Fruit fly (Drosophila melanogaster): Measurements from ENCODE around the gene PIG-P.
A peak's percentile ranks its signal among the peaks of the same experiment; 100 is the strongest.

The PIG-P gene

dm6 chr3R:26007964-26008868 is 49.8 kb downstream of the PIG-P start (continued):
- TF ChIP-seq CG11398 (GFP tag; optimal IDR thresholded peaks at IDR 0.05) (no peak), shn (GFP tag; optimal IDR thresholded peaks at IDR 0.05) (no peak), al (GFP tag; IDR thresholded peaks at IDR 0.05) (no peak), CG4617 (GFP tag; optimal IDR thresholded peaks at IDR 0.05; ENCODE audit: borderline replicate concordance) (no peak), HmgD (GFP tag; optimal IDR thresholded peaks at IDR 0.05) (no peak), Oli (tag; optimal IDR thresholded peaks at IDR 0.05) (no peak), CG13287 (GFP tag; IDR thresholded peaks at IDR 0.05; ENCODE audit: partially characterized antibody) (0 out of 2 replicates have a peak, but pooled peaks have one; percentile 5), TFAM (GFP tag; optimal IDR thresholded peaks at IDR 0.05) (no peak), HHEX (GFP tag; optimal IDR thresholded peaks at IDR 0.05) (no peak), fd3F (GFP tag; optimal IDR thresholded peaks at IDR 0.05) (no peak), CG17328 (GFP tag; IDR thresholded peaks at IDR 0.05) (no peak), Hr39 (optimal IDR thresholded peaks at IDR 0.05) (no peak), mam (GFP tag; optimal IDR thresholded peaks at IDR 0.05) (no peak), CG10209 (GFP tag; optimal IDR thresholded peaks at IDR 0.05) (no peak), hbn (GFP tag; IDR thresholded peaks at IDR 0.05; ENCODE audit: partially characterized antibody) (no peak), unc-4 (GFP tag; IDR thresholded peaks at IDR 0.05; ENCODE audit: partially characterized antibody) (no peak), CG17361 (GFP tag; IDR thresholded peaks at IDR 0.05) (no peak), sens (GFP tag) (peak; percentile 54), Doc2 (GFP tag; IDR thresholded peaks at IDR 0.05) (no peak), Hr3 (GFP tag; optimal IDR thresholded peaks at IDR 0.05) (no peak), HLHmδ (GFP tag; optimal IDR thresholded peaks at IDR 0.05) (peak; percentile 98), pros (GFP tag; optimal IDR thresholded peaks at IDR 0.05) (peak; percentile 82), CHES-1-like (GFP tag; optimal IDR thresholded peaks at IDR 0.05) (no peak), caup (GFP tag; optimal IDR thresholded peaks at IDR 0.05; ENCODE audit: severe bottlenecking) (no peak), CG4854 (GFP tag; optimal IDR thresholded peaks at IDR 0.05) (no peak), CTCF (GFP tag; optimal IDR thresholded peaks at IDR 0.05) (no peak), Bgb (GFP tag; IDR thresholded peaks at IDR 0.05; ENCODE audit: partially characterized antibody) (peak; percentile 36; the same call in 1 of the 2 replicates), Dfd (GFP tag; optimal IDR thresholded peaks at IDR 0.05) (no peak), slbo (GFP tag; IDR thresholded peaks at IDR 0.05) (no peak), Dad (GFP tag; optimal IDR thresholded peaks at IDR 0.05) (no peak), zen2 (GFP tag; IDR thresholded peaks at IDR 0.05; ENCODE audit: partially characterized antibody) (peak; percentile 28; the same call in 1 of the 3 replicates), CG30020 (tag; optimal IDR thresholded peaks at IDR 0.05) (no peak), CG15514 (GFP tag; optimal IDR thresholded peaks at IDR 0.05) (no peak), CG9817 (tag; optimal IDR thresholded peaks at IDR 0.05) (no peak), seq (GFP tag; IDR thresholded peaks at IDR 0.05) (peak; percentile 11; the same call in 1 of the 2 replicates)

Measured in whole organism, embryonic.